Fruit fly (Drosophila melanogaster): ENCODE measurements around the gene CG17776.

- TF ChIP-seq Tbp (GFP tag; optimal IDR thresholded peaks at IDR 0.05) (no peak), CG2678 (tag; optimal IDR thresholded peaks at IDR 0.05) (no peak), org-1 (GFP tag; optimal IDR thresholded peaks at IDR 0.05) (peak; percentile 1), CG15601 (tag; optimal IDR thresholded peaks at IDR 0.05) (no peak), CG9797 (GFP tag; optimal IDR thresholded peaks at IDR 0.05) (no peak), CG6854 (GFP tag; optimal IDR thresholded peaks at IDR 0.05) (no peak), CG5180 (GFP tag; optimal IDR thresholded peaks at IDR 0.05) (no peak), CG6654 (GFP tag; optimal IDR thresholded peaks at IDR 0.05) (no peak), CG10543 (GFP tag; optimal IDR thresholded peaks at IDR 0.05) (no peak), YL-1 (GFP tag; optimal IDR thresholded peaks at IDR 0.05) (no peak), CG4328 (GFP tag; optimal IDR thresholded peaks at IDR 0.05) (no peak), Neu2 (GFP tag; optimal IDR thresholded peaks at IDR 0.05; ENCODE audit: borderline replicate concordance) (no peak), Dbx (GFP tag; IDR thresholded peaks at IDR 0.05) (no peak), CG15479 (GFP tag; optimal IDR thresholded peaks at IDR 0.05) (no peak)
Observed at dm6 chrX:2146574-2146973, 38.0 kb upstream of the CG17776 start.
